Worm (Caenorhabditis elegans): ENCODE data around the gene F35H12.6.

The F35H12.6 gene

DNA sequence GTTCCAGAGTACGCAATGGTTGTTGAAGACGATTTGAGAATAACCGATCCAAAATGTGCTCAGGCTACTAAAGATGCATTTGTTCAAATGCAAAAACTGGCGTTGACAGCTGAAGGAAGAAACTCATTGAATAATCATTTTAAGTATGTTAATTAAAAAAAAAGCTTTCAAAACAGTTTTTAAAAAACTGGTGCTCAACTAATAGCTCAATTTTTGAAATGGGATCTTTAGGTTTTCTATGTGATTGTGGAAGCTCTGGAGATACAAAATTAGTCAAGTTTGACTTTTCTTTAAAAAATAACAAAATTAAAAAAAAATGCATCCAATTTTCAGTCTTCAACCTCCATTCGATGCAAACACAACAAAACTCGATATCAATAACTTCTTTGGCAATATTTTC is 39.5 kb upstream of the F35H12.6 start:
- TF ChIP-seq madf-3 (GFP tag; IDR thresholded peaks at IDR 0.05) (no peak), F57A8.1 (GFP tag; optimal IDR thresholded peaks at IDR 0.05) (no peak), snpc-4 (GFP tag; optimal IDR thresholded peaks at IDR 0.05) (no peak), snpc-4 (tag; optimal IDR thresholded peaks at IDR 0.05) (no peak), Y79H2A.3 (GFP tag; conservative IDR thresholded peaks at IDR 0.05) (no peak), ceh-79 (tag; optimal IDR thresholded peaks at IDR 0.05) (no peak), him-1 (tag; optimal IDR thresholded peaks at IDR 0.05) (no peak), lin-35 (GFP tag; optimal IDR thresholded peaks at IDR 0.05) (no peak), B0261.1 (tag; optimal IDR thresholded peaks at IDR 0.05) (no peak), madf-8 (GFP tag; conservative IDR thresholded peaks at IDR 0.05) (no peak), ztf-25 (GFP tag; IDR thresholded peaks at IDR 0.05) (no peak), tbp1 (GFP tag; optimal IDR thresholded peaks at IDR 0.05) (no peak), rec-8 (tag; optimal IDR thresholded peaks at IDR 0.05) (no peak)

- no peak for TF ChIP-seq atf-7 (tag; optimal IDR thresholded peaks at IDR 0.05)
- no peak for TF ChIP-seq tbx-9 (tag; optimal IDR thresholded peaks at IDR 0.05; ENCODE audit: borderline replicate concordance)
- TF ChIP-seq mcd-1 (GFP tag; IDR thresholded peaks at IDR 0.05): peak; percentile 84
- TF ChIP-seq pha-4 (tag; optimal IDR thresholded peaks at IDR 0.05): no peak
- TF ChIP-seq hmg-1.2 (GFP tag; IDR thresholded peaks at IDR 0.05): peak; percentile 50; the same call in 1 of the 2 replicates
- no peak for TF ChIP-seq ceh-58 (GFP tag; IDR thresholded peaks at IDR 0.05)
- TF ChIP-seq egl-18 (GFP tag; IDR thresholded peaks at IDR 0.05): no peak
- TF ChIP-seq F23B12.7 (tag; optimal IDR thresholded peaks at IDR 0.05; ENCODE audit: insufficient read depth): peak; percentile 65
- TF ChIP-seq Y79H2A.3 (GFP tag; conservative IDR thresholded peaks at IDR 0.05): no peak
- no peak for TF ChIP-seq snpc-1.3 (tag; optimal IDR thresholded peaks at IDR 0.05; ENCODE audit: insufficient read depth)
- peak; percentile 0 for TF ChIP-seq K12H6.12 (tag; optimal IDR thresholded peaks at IDR 0.05)
- TF ChIP-seq ekl-4 (GFP tag; IDR thresholded peaks at IDR 0.05): 0 out of 2 replicates have a peak, but pooled peaks have one; percentile 8
- TF ChIP-seq dox-1 (GFP tag; IDR thresholded peaks at IDR 0.05): peak; percentile 74
- peak; percentile 12 for TF ChIP-seq ZK185.1 (tag; optimal IDR thresholded peaks at IDR 0.05; ENCODE audit: poor library complexity, severe bottlenecking)
- no peak for TF ChIP-seq nfya-2 (GFP tag; IDR thresholded peaks at IDR 0.05)
- no peak for TF ChIP-seq snpc-1.1 (tag; optimal IDR thresholded peaks at IDR 0.05; ENCODE audit: insufficient read depth)
- TF ChIP-seq ceh-27 (GFP tag; optimal IDR thresholded peaks at IDR 0.05): peak; percentile 46
- TF ChIP-seq him-1 (tag; optimal IDR thresholded peaks at IDR 0.05): no peak
- peak; percentile 38; the same call in 1 of the 2 replicates for TF ChIP-seq cebp-1 (GFP tag; IDR thresholded peaks at IDR 0.05)
- no peak for TF ChIP-seq cebp-1 (tag; optimal IDR thresholded peaks at IDR 0.05)
- no peak for TF ChIP-seq hmg-20 (GFP tag; IDR thresholded peaks at IDR 0.05)
- TF ChIP-seq gei-17 (GFP tag; optimal IDR thresholded peaks at IDR 0.05): no peak
- no peak for TF ChIP-seq akir-1 (GFP tag; optimal IDR thresholded peaks at IDR 0.05)
- no peak for TF ChIP-seq tlf-1 (GFP tag; optimal IDR thresholded peaks at IDR 0.05)
- TF ChIP-seq snpc-3.4 (tag; optimal IDR thresholded peaks at IDR 0.05): no peak
- TF ChIP-seq ztf-18 (tag; optimal IDR thresholded peaks at IDR 0.05): no peak
- no peak for TF ChIP-seq D2030.7 (GFP tag; IDR thresholded peaks at IDR 0.05)
- no peak for TF ChIP-seq ceh-40 (GFP tag; IDR thresholded peaks at IDR 0.05)
- no peak for TF ChIP-seq zfh-2 (GFP tag; conservative IDR thresholded peaks at IDR 0.05)
- peak; percentile 66 for TF ChIP-seq nhr-80 (tag; optimal IDR thresholded peaks at IDR 0.05)
- peak; percentile 51 for TF ChIP-seq attf-5 (GFP tag; optimal IDR thresholded peaks at IDR 0.05)
- TF ChIP-seq bed-2 (GFP tag; IDR thresholded peaks at IDR 0.05): no peak
- no peak for TF ChIP-seq lin-54 (GFP tag; optimal IDR thresholded peaks at IDR 0.05)
- 0 out of 2 replicates have a peak, but pooled peaks have one; percentile 11 for TF ChIP-seq pbrm-1 (GFP tag; IDR thresholded peaks at IDR 0.05)
These were observed 36.2 kb upstream of the F35H12.6 start, which contains the start of gene ZC13.1 for ce11 chrX:876935-877334. TSS of gene ZC13.1 (plus strand) at chrX:877239.

Measured in whole organism, young adult.